Fruit fly (Drosophila melanogaster) whole organism, pupa: ENCODE results near the gene Usp2.

ENCODE experiments used
- CG13204 ChIP-seq: fragments of 200-800 bp; sonication (Bioruptor generic); optimal IDR thresholded peaks from 2 replicates; lab custom pipeline; 2018; ENCODE audit warnings: missing biosample characterization, mild to moderate bottlenecking, missing genetic modification characterization, moderate library complexity
- CG32121 ChIP-seq: fragments of 200-800 bp; sonication (Bioruptor generic); IDR thresholded peaks from 2 replicates; pipeline ENCODE4 v1.3.6; 2022; ENCODE audit warnings: missing biosample characterization, missing genetic modification characterization
- CG4496 ChIP-seq: fragments of 200-800 bp; sonication (Bioruptor generic); IDR thresholded peaks from 3 replicates; pipeline ENCODE4 v1.3.6; 2022; ENCODE audit warnings: missing biosample characterization, missing genetic modification characterization
- Pif1B ChIP-seq: fragments of 200-800 bp; sonication (Bioruptor generic); optimal IDR thresholded peaks from 3 replicates; lab custom pipeline; 2016; ENCODE audit warnings: missing biosample characterization, missing genetic modification characterization
- fd96Ca ChIP-seq: fragments of 200-800 bp; sonication (Bioruptor generic); IDR thresholded peaks from 3 replicates; pipeline ENCODE4 v1.3.6; 2022; ENCODE audit warnings: missing biosample characterization, missing genetic modification characterization
- gl ChIP-seq: fragments of 200-800 bp; sonication (Bioruptor generic); optimal IDR thresholded peaks from 2 replicates; lab custom pipeline; 2018; ENCODE audit warnings: missing biosample characterization, mild to moderate bottlenecking, missing genetic modification characterization
- rn ChIP-seq: fragments of 200-800 bp; sonication (Bioruptor generic); IDR thresholded peaks from 2 replicates; pipeline ENCODE4 v1.3.6; 2022; ENCODE audit warnings: missing biosample characterization, missing genetic modification characterization

DNA sequence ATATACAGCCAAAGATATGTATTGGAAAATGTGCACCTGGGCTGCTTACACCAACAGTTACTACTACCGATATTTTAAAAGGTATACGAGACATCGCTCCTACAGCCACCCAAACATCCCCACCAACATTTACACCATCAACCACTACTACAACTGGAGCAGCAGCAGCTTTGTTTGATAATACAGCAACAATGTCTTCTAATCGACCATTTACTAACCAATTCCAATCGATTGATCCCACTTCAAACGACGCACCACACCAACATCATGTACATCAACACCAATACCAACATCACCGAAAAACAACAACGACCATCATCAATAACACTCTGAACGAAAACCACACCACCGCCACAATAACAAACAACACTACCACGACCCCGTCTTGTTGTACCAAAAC, 46.6 kb downstream of the Usp2 start:
- TF ChIP-seq CG32121 (GFP tag; lab: Robert Waterston, UW) (no peak), gl (no peak), Pif1B (no peak), rn (GFP tag; lab: Robert Waterston, UW) (no peak), fd96Ca (GFP tag; lab: Robert Waterston, UW) (no peak), CG13204 (no peak), CG4496 (GFP tag; lab: Robert Waterston, UW) (no peak)
